Worm (Caenorhabditis elegans): ENCODE results near the gene R05A10.7.

ce11 chrIV:14193196-14193595 lies 30.5 kb upstream of the R05A10.7 start, which contains the start of gene K01G12.3:
- TF ChIP-seq B0310.2 (tag; optimal IDR thresholded peaks at IDR 0.05) = no peak
- no peak for TF ChIP-seq ama-1 (optimal IDR thresholded peaks at IDR 0.05)
- no peak for TF ChIP-seq sea-1 (GFP tag; conservative IDR thresholded peaks at IDR 0.05)
- no peak for TF ChIP-seq flt-1 (GFP tag; IDR thresholded peaks at IDR 0.05)
- no peak for TF ChIP-seq ets-7 (tag; optimal IDR thresholded peaks at IDR 0.05)
- no peak for TF ChIP-seq tra-4 (tag; optimal IDR thresholded peaks at IDR 0.05)
- TF ChIP-seq hmg-4 (GFP tag; optimal IDR thresholded peaks at IDR 0.05) = no peak
- no peak for TF ChIP-seq ceh-36 (tag; optimal IDR thresholded peaks at IDR 0.05)
- no peak for TF ChIP-seq aly-1 (tag; optimal IDR thresholded peaks at IDR 0.05)
- no peak for TF ChIP-seq tbx-11 (GFP tag; IDR thresholded peaks at IDR 0.05)
- TF ChIP-seq F13C5.2 (tag; optimal IDR thresholded peaks at IDR 0.05) = no peak
- no peak for TF ChIP-seq hnd-1 (tag; optimal IDR thresholded peaks at IDR 0.05)
- no peak for TF ChIP-seq ceh-13 (GFP tag; optimal IDR thresholded peaks at IDR 0.05)
